Fruit fly (Drosophila melanogaster) whole organism, prepupa: ENCODE data around the gene CG13667.
A peak's percentile ranks its signal among the peaks of the same experiment; 100 is the strongest.

Experiments used
- Blimp-1 ChIP-seq: fragments of 200-800 bp; sonication (Bioruptor generic); optimal IDR thresholded peaks from 3 replicates; lab custom pipeline; 2017; ENCODE audit warnings: missing biosample characterization, missing genetic modification characterization, mild to moderate bottlenecking, moderate library complexity, missing genetic modification reagents
- CG10631 ChIP-seq: fragments of 200-800 bp; sonication (Bioruptor generic); optimal IDR thresholded peaks from 2 replicates; lab custom pipeline; 2016; ENCODE audit warnings: missing biosample characterization, missing genetic modification characterization
- CG10669 ChIP-seq: fragments of 200-800 bp; sonication (Bioruptor generic); optimal IDR thresholded peaks from 3 replicates; lab custom pipeline; 2018; ENCODE audit warnings: missing biosample characterization, mild to moderate bottlenecking, missing genetic modification characterization, moderate library complexity
- CG11294 ChIP-seq: fragments of 200-800 bp; sonication (Bioruptor generic); IDR thresholded peaks from 2 replicates; pipeline ENCODE4 v1.3.6; 2022; ENCODE audit warnings: missing biosample characterization, missing genetic modification characterization
- CG11762 ChIP-seq: fragments of 200-800 bp; sonication (Bioruptor generic); optimal IDR thresholded peaks from 3 replicates; lab custom pipeline; 2016; ENCODE audit warnings: missing biosample characterization, missing genetic modification characterization; ENCODE audit not compliant: insufficient read depth
- CG15336 ChIP-seq: fragments of 200-800 bp; sonication (Bioruptor generic); IDR thresholded peaks from 2 replicates; pipeline ENCODE4 v1.3.6; 2022; ENCODE audit warnings: missing biosample characterization, missing genetic modification characterization
- CG1621 ChIP-seq: fragments of 200-800 bp; sonication (Bioruptor generic); optimal IDR thresholded peaks from 3 replicates; lab custom pipeline; 2018; ENCODE audit warnings: missing biosample characterization, mild to moderate bottlenecking, missing genetic modification characterization
- CG16779 ChIP-seq: fragments of 200-800 bp; sonication (Bioruptor generic); optimal IDR thresholded peaks from 3 replicates; lab custom pipeline; 2017; ENCODE audit warnings: missing biosample characterization, mild to moderate bottlenecking, missing genetic modification characterization
- CG3032 ChIP-seq: fragments of 200-800 bp; optimal IDR thresholded peaks from 2 replicates; lab custom pipeline; 2019; ENCODE audit warnings: missing biosample characterization, mild to moderate bottlenecking, missing genetic modification characterization, moderate library complexity
- CG32006 ChIP-seq: fragments of 200-800 bp; sonication (Bioruptor generic); optimal IDR thresholded peaks from 3 replicates; lab custom pipeline; 2017; ENCODE audit warnings: missing biosample characterization, mild to moderate bottlenecking, missing genetic modification characterization
- CG34406 ChIP-seq: fragments of 200-800 bp; sonication (Bioruptor generic); optimal IDR thresholded peaks from 3 replicates; lab custom pipeline; 2016; ENCODE audit warnings: missing biosample characterization, missing genetic modification characterization
- CG6163 ChIP-seq: fragments of 200-800 bp; sonication (Bioruptor generic); IDR thresholded peaks from 3 replicates; pipeline ENCODE4 v1.3.6; 2022; ENCODE audit warnings: missing biosample characterization, missing genetic modification characterization
- CG6276 ChIP-seq: fragments of 200-800 bp; sonication (Bioruptor generic); optimal IDR thresholded peaks from 2 replicates; lab custom pipeline; 2017; ENCODE audit warnings: missing biosample characterization, mild to moderate bottlenecking, missing genetic modification characterization
- CG6792 ChIP-seq: fragments of 200-800 bp; sonication (Bioruptor generic); optimal IDR thresholded peaks from 3 replicates; lab custom pipeline; 2016; ENCODE audit warnings: missing biosample characterization, missing genetic modification characterization
- CG6854 ChIP-seq: fragments of 200-800 bp; sonication (Bioruptor generic); optimal IDR thresholded peaks from 2 replicates; lab custom pipeline; 2017; ENCODE audit warnings: missing biosample characterization, mild to moderate bottlenecking, missing genetic modification characterization
- CG7368 ChIP-seq: fragments of 200-800 bp; sonication (Bioruptor generic); optimal IDR thresholded peaks from 3 replicates; lab custom pipeline; 2016; ENCODE audit warnings: missing biosample characterization, missing genetic modification characterization
- CG8632 ChIP-seq: fragments of 200-800 bp; sonication (Bioruptor generic); optimal IDR thresholded peaks from 3 replicates; lab custom pipeline; 2016; ENCODE audit warnings: missing biosample characterization, missing genetic modification characterization
- CG9139 ChIP-seq: fragments of 200-800 bp; sonication (Bioruptor generic); optimal IDR thresholded peaks from 3 replicates; lab custom pipeline; 2017; ENCODE audit warnings: missing biosample characterization, mild to moderate bottlenecking, missing genetic modification characterization
- Eip93F ChIP-seq: fragments of 200-800 bp; sonication (Bioruptor generic); optimal IDR thresholded peaks from 2 replicates; lab custom pipeline; 2016; ENCODE audit warnings: missing biosample characterization, mild to moderate bottlenecking, missing genetic modification characterization
- Ets21C ChIP-seq: fragments of 200-800 bp; sonication (Bioruptor generic); optimal IDR thresholded peaks from 3 replicates; lab custom pipeline; 2016; ENCODE audit warnings: missing biosample characterization, missing genetic modification characterization
- Ets96B ChIP-seq: fragments of 200-800 bp; optimal IDR thresholded peaks from 2 replicates; lab custom pipeline; 2019; ENCODE audit warnings: missing biosample characterization, mild to moderate bottlenecking, missing genetic modification characterization, moderate library complexity
- Hr39 ChIP-seq: fragments of 200-800 bp; sonication (Bioruptor generic); optimal IDR thresholded peaks from 2 replicates; lab custom pipeline; 2016; ENCODE audit warnings: missing biosample characterization, missing genetic modification characterization
- Lpt ChIP-seq: fragments of 200-800 bp; sonication (Bioruptor generic); optimal IDR thresholded peaks from 3 replicates; lab custom pipeline; 2016; ENCODE audit warnings: missing biosample characterization, missing genetic modification characterization
- Met ChIP-seq: fragments of 200-800 bp; sonication (Bioruptor generic); optimal IDR thresholded peaks from 3 replicates; lab custom pipeline; 2016; ENCODE audit warnings: missing biosample characterization, missing genetic modification characterization
- OdsH ChIP-seq: fragments of 200-800 bp; sonication (Bioruptor generic); optimal IDR thresholded peaks from 3 replicates; lab custom pipeline; 2016; ENCODE audit warnings: missing biosample characterization, missing genetic modification characterization
- Sox15 ChIP-seq: fragments of 200-800 bp; sonication (Bioruptor generic); optimal IDR thresholded peaks from 3 replicates; lab custom pipeline; 2016; ENCODE audit warnings: missing biosample characterization, missing genetic modification characterization
- acj6 ChIP-seq: fragments of 200-800 bp; sonication (Bioruptor generic); optimal IDR thresholded peaks from 3 replicates; lab custom pipeline; 2016; ENCODE audit warnings: missing biosample characterization, missing genetic modification characterization
- dac ChIP-seq: fragments of 200-800 bp; sonication (Bioruptor generic); optimal IDR thresholded peaks from 2 replicates; lab custom pipeline; 2017; ENCODE audit warnings: missing biosample characterization, mild to moderate bottlenecking, missing genetic modification characterization
- dsx ChIP-seq: fragments of 200-800 bp; optimal IDR thresholded peaks from 3 replicates; lab custom pipeline; 2019; ENCODE audit warnings: missing biosample characterization, mild to moderate bottlenecking, missing genetic modification characterization, moderate library complexity; ENCODE audit not compliant: poor library complexity, severe bottlenecking
- eg ChIP-seq: fragments of 200-800 bp; sonication (Bioruptor generic); IDR thresholded peaks from 3 replicates; pipeline ENCODE4 v1.3.6; 2022; ENCODE audit warnings: missing biosample characterization, missing genetic modification characterization
- esn ChIP-seq: fragments of 200-800 bp; sonication (Bioruptor generic); optimal IDR thresholded peaks from 2 replicates; lab custom pipeline; 2016; ENCODE audit warnings: missing biosample characterization, mild to moderate bottlenecking, missing genetic modification characterization, moderate library complexity
- fd85E ChIP-seq: fragments of 200-800 bp; sonication (Bioruptor generic); optimal IDR thresholded peaks from 3 replicates; lab custom pipeline; 2016; ENCODE audit warnings: missing biosample characterization, missing genetic modification characterization
- fkh ChIP-seq: fragments of 200-800 bp; sonication (Bioruptor generic); optimal IDR thresholded peaks from 3 replicates; lab custom pipeline; 2017; ENCODE audit warnings: missing biosample characterization, mild to moderate bottlenecking, missing genetic modification characterization, moderate library complexity
- net ChIP-seq: fragments of 200-800 bp; sonication (Bioruptor generic); optimal IDR thresholded peaks from 3 replicates; lab custom pipeline; 2016; ENCODE audit warnings: missing biosample characterization, missing genetic modification characterization
- pdm3 ChIP-seq: fragments of 200-800 bp; sonication (Bioruptor generic); optimal IDR thresholded peaks from 3 replicates; lab custom pipeline; 2016; ENCODE audit warnings: missing biosample characterization, missing genetic modification characterization
- salr ChIP-seq, 2 experiments: fragments of 200-800 bp; sonication (Bioruptor generic); optimal IDR thresholded peaks; 3 replicates each; lab custom pipeline; 2016 to 2018; ENCODE audit warnings: missing biosample characterization in 2 of 2, missing genetic modification characterization in 2 of 2, mild to moderate bottlenecking in 1 of 2
- spab ChIP-seq: fragments of 200-800 bp; sonication (Bioruptor generic); optimal IDR thresholded peaks from 2 replicates; lab custom pipeline; 2017; ENCODE audit warnings: missing biosample characterization, mild to moderate bottlenecking, missing genetic modification characterization, missing genetic modification reagents
- ss ChIP-seq, 2 experiments: fragments of 200-800 bp; sonication (Bioruptor generic); optimal IDR thresholded peaks; 2 replicates in 1 of 2; 3 replicates in 1 of 2; lab custom pipeline; 2017 to 2018; ENCODE audit warnings: mild to moderate bottlenecking in 2 of 2, missing biosample characterization in 2 of 2, missing genetic modification characterization in 2 of 2, moderate library complexity in 1 of 2
- svp ChIP-seq: fragments of 200-800 bp; sonication (Bioruptor generic); peaks from one replicate; lab custom pipeline; 2016; ENCODE audit warnings: missing biosample characterization, missing genetic modification characterization
- vri ChIP-seq: fragments of 200-800 bp; sonication (Bioruptor generic); optimal IDR thresholded peaks from 3 replicates; lab custom pipeline; 2016; ENCODE audit warnings: missing biosample characterization, mild to moderate bottlenecking, missing genetic modification characterization

The CG13667 gene

DNA sequence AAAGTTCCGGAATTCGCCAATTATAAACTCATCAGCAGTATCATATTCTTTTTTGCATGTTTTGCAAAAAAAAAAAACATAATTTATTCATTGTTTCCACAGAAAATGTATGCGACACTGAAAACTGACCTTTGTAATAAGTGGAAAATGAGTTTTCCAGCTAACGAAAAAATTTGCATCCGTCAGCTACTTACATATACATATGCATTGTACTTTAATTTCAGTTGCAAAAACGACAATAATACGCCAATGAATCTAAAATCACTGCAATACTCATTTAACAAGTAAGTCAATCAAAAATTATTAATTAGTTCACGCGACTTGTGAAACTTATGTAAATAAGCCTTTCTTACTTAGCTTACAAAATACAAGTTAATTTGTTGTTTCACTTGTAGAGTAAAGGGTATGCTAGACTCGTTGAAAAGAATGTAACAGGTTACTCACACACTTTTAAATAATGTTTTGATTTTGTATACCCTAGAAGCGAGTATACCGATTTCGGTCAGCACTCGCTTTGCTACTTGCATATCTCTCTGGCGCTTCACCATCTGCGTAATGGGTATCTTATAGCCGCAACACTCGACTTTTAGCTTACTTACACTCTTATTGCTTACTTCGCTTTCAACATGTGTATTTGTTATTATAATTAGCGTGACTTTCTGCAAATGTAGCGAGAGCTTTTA is 6.3 kb upstream of the CG13667 start (continued):
- no peak for TF ChIP-seq CG6276 (GFP tag; lab: Kevin White, UChicago)
- TF ChIP-seq ss (GFP tag; optimal IDR thresholded peaks at IDR 0.05; lab: Kevin White, UChicago) = no peak
- TF ChIP-seq Sox15 (GFP tag; lab: Kevin White, UChicago) = peak; percentile 70
- TF ChIP-seq eg (GFP tag; lab: Robert Waterston, UW) = peak; percentile 88
- no peak for TF ChIP-seq fd85E (GFP tag; lab: Kevin White, UChicago)
- TF ChIP-seq svp (GFP tag; lab: Kevin White, UChicago) = no peak
- peak; percentile 20 for TF ChIP-seq CG9139 (GFP tag; lab: Kevin White, UChicago)
- TF ChIP-seq Eip93F (GFP tag; lab: Kevin White, UChicago) = peak; percentile 28
- TF ChIP-seq dsx (GFP tag; lab: Kevin White, UChicago) = no peak
- TF ChIP-seq CG6792 (GFP tag; lab: Kevin White, UChicago) = peak; percentile 63
- TF ChIP-seq acj6 (GFP tag; lab: Kevin White, UChicago) = no peak
- no peak for TF ChIP-seq CG7368
- peak; percentile 71 for TF ChIP-seq CG11762 (GFP tag; lab: Kevin White, UChicago)
- TF ChIP-seq spab = no peak
- TF ChIP-seq CG16779 (tag; lab: Kevin White, UChicago) = no peak
- TF ChIP-seq esn (GFP tag; lab: Kevin White, UChicago) = peak; percentile 84
- no peak for TF ChIP-seq Ets96B (tag; lab: Kevin White, UChicago)
- TF ChIP-seq CG8632 (GFP tag; lab: Kevin White, UChicago) = no peak
- TF ChIP-seq CG10631 = no peak
- peak; percentile 90 for TF ChIP-seq Hr39 (GFP tag; lab: Kevin White, UChicago)
- peak; percentile 65 for TF ChIP-seq CG11294 (GFP tag; lab: Robert Waterston, UW)
- TF ChIP-seq OdsH = no peak
- TF ChIP-seq CG6163 = peak; percentile 84
- no peak for TF ChIP-seq CG10669 (GFP tag; lab: Kevin White, UChicago)
- no peak for TF ChIP-seq Lpt
- TF ChIP-seq, all 60 proteins: peak for 24

DNA sequence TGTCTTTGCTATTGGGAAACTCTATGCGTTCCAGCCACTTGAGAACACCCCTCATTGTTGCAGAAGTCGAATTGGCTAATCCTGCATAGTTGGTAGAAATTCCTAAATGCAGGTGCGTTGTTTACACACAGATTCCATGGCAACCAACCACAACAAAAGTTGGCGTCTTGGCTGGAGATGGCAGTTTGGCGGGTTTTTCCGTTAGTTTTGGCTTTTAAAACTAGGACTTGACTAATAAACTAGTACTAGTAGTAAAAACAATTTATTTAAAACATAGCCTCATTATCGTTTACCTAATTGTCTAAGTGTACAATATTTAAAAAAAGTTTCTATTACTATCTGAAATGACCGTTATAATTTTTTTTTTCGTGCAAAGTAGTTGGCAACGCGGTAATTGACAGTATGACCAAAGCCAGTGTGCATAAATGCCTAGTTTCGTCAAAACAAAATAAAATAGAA is 6.2 kb downstream of the CG13667 start, which contains the start of gene Exo70:
Exo70 (plus strand) TSS at position 413 of the 459 bp plus-strand sequence.
- TF ChIP-seq CG6854 (GFP tag; lab: Kevin White, UChicago) (no peak), Sox15 (GFP tag; lab: Kevin White, UChicago) (no peak), esn (GFP tag; lab: Kevin White, UChicago) (no peak), fd85E (GFP tag; lab: Kevin White, UChicago) (no peak), vri (no peak), OdsH (no peak), Ets96B (tag; lab: Kevin White, UChicago) (no peak), CG3032 (tag; lab: Kevin White, UChicago) (peak; percentile 29), CG11762 (GFP tag; lab: Kevin White, UChicago) (no peak), Hr39 (GFP tag; lab: Kevin White, UChicago) (no peak), CG1621 (no peak), CG15336 (GFP tag; lab: Robert Waterston, UW) (no peak), dac (GFP tag; lab: Kevin White, UChicago) (no peak), eg (GFP tag; lab: Robert Waterston, UW) (0 out of 3 replicates have a peak, but pooled peaks have one; percentile 8), salr (GFP tag; optimal IDR thresholded peaks at IDR 0.05; lab: Kevin White, UChicago) (no peak), pdm3 (GFP tag; lab: Kevin White, UChicago) (no peak), CG11294 (GFP tag; lab: Robert Waterston, UW) (no peak), ss (GFP tag; optimal IDR thresholded peaks at IDR 0.05; lab: Kevin White, UChicago) (no peak), CG32006 (GFP tag; lab: Kevin White, UChicago) (peak; percentile 77), fkh (GFP tag; lab: Kevin White, UChicago) (peak; percentile 74), acj6 (GFP tag; lab: Kevin White, UChicago) (no peak)

DNA sequence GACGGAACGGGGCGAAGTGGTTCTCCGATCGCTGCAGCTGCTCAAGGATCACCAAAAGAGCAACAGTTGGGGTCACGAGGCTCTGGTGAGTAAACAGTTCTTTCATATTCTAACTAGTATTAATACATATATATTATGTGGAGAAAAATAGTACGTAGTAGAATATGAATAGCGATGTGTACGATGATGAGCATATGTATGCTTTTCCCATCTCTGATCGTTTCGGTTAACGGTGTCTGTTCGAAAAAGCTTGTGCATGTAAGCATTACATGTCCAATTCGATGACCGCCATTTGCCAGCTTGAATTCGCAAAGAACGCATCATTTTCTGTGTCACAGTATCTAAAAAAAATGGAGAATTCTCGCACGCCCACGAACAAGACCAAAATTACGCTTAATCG is 7.5 kb downstream of the CG13667 start, which contains the start of the genes Oseg1 and mtrm:
Oseg1 (minus strand) TSS at position 101 of the 400 bp plus-strand sequence.
mtrm (plus strand) TSS at position 288 of the 400 bp plus-strand sequence.
- TF ChIP-seq dac (GFP tag; lab: Kevin White, UChicago) = no peak
- TF ChIP-seq Met (GFP tag; lab: Kevin White, UChicago) = no peak
- no peak for TF ChIP-seq CG34406 (GFP tag; lab: Kevin White, UChicago)
- no peak for TF ChIP-seq CG6276 (GFP tag; lab: Kevin White, UChicago)
- TF ChIP-seq svp (GFP tag; lab: Kevin White, UChicago) = no peak
- no peak for TF ChIP-seq CG8632 (GFP tag; lab: Kevin White, UChicago)
- no peak for TF ChIP-seq net
- TF ChIP-seq CG15336 (GFP tag; lab: Robert Waterston, UW) = no peak
- TF ChIP-seq salr (GFP tag; optimal IDR thresholded peaks at IDR 0.05; lab: Kevin White, UChicago) = no peak
- no peak for TF ChIP-seq Ets21C (GFP tag; lab: Kevin White, UChicago)
- no peak for TF ChIP-seq Eip93F (GFP tag; lab: Kevin White, UChicago)
- no peak for TF ChIP-seq Blimp-1 (GFP tag; lab: Kevin White, UChicago)
